Worm (Caenorhabditis elegans): ENCODE data around the gene F41E6.15.

F41E6.15 gene

DNA sequence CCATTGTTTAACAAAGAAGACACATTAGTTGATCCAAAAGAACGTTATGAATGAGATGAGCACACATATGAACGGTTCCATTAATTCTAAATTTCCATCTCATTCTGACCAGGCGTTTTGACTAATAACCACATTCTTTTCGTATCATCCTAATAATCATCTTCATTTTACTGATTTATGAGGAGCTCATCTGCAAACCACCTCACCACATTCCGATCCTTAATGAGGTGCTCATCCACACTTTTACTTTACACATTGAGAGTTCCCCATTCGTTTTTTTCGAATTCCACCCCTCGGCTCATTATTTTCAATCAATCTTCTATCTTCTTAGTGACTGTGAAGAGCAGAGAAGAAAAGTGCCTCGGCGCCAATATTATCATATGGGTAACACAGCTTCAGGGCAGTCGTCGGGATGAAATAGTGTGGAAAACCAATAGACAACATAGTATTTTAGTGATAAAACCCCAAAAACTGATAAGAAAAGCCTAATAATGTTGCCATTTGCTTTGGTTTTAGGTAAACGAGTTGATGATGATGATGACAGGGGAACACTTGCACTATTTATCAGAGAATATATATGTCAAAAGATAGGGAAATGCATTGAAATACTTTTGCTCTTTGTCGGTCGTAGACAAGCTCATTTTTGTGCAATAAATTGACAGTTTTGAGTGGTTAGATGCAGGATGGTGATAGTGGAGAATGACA lies 48.6 kb upstream of the F41E6.15 start (continued):
- TF ChIP-seq B0261.1 (tag; optimal IDR thresholded peaks at IDR 0.05), result no peak
- TF ChIP-seq chd-7 (tag; optimal IDR thresholded peaks at IDR 0.05), result peak; percentile 67
- TF ChIP-seq sdz-38 (tag; optimal IDR thresholded peaks at IDR 0.05), result no peak
- peak; percentile 56; the same call in 1 of the 2 replicates for TF ChIP-seq B0336.3 (GFP tag; IDR thresholded peaks at IDR 0.05)
- no peak for TF ChIP-seq hsf-1 (GFP tag; IDR thresholded peaks at IDR 0.05)
- no peak for TF ChIP-seq D2030.7 (GFP tag; IDR thresholded peaks at IDR 0.05)
- TF ChIP-seq xnd-1 (tag; optimal IDR thresholded peaks at IDR 0.05), result no peak
- no peak for TF ChIP-seq sea-2 (GFP tag; IDR thresholded peaks at IDR 0.05)
- TF ChIP-seq lir-1 (GFP tag; conservative IDR thresholded peaks at IDR 0.05), result no peak
- TF ChIP-seq nhr-80 (tag; optimal IDR thresholded peaks at IDR 0.05), result peak; percentile 100
- no peak for TF ChIP-seq unc-130 (GFP tag; optimal IDR thresholded peaks at IDR 0.05)
- no peak for TF ChIP-seq nfya-1 (tag; optimal IDR thresholded peaks at IDR 0.05; ENCODE audit: borderline replicate concordance, insufficient read depth)
- TF ChIP-seq F57C9.4 (tag; optimal IDR thresholded peaks at IDR 0.05), result no peak
- no peak for TF ChIP-seq hlh-26 (GFP tag; conservative IDR thresholded peaks at IDR 0.05)
- TF ChIP-seq somi-1 (GFP tag; optimal IDR thresholded peaks at IDR 0.05), result no peak
- TF ChIP-seq ZK185.1 (tag; optimal IDR thresholded peaks at IDR 0.05; ENCODE audit: poor library complexity, severe bottlenecking), result no peak
- no peak for TF ChIP-seq dpl-1 (GFP tag; optimal IDR thresholded peaks at IDR 0.05)
- no peak for TF ChIP-seq nhr-179 (tag; optimal IDR thresholded peaks at IDR 0.05)
- TF ChIP-seq aptf-2 (GFP tag; conservative IDR thresholded peaks at IDR 0.05), result no peak
- TF ChIP-seq C06A6.2 (GFP tag; conservative IDR thresholded peaks at IDR 0.05), result no peak
- TF ChIP-seq die-1 (tag; optimal IDR thresholded peaks at IDR 0.05), result no peak
- TF ChIP-seq tbp1 (GFP tag; optimal IDR thresholded peaks at IDR 0.05), result peak; percentile 47
- no peak for TF ChIP-seq nfyb-1 (GFP tag; IDR thresholded peaks at IDR 0.05)
- TF ChIP-seq gei-17 (GFP tag; optimal IDR thresholded peaks at IDR 0.05), result no peak
- TF ChIP-seq C17E4.6 (GFP tag; IDR thresholded peaks at IDR 0.05), result no peak
- TF ChIP-seq unc-62 (GFP tag; optimal IDR thresholded peaks at IDR 0.05), result peak; percentile 83
- no peak for TF ChIP-seq rec-8 (tag; optimal IDR thresholded peaks at IDR 0.05)
- no peak for TF ChIP-seq Y79H2A.3 (GFP tag; conservative IDR thresholded peaks at IDR 0.05)
- TF ChIP-seq egl-18 (GFP tag; IDR thresholded peaks at IDR 0.05), result no peak
- no peak for TF ChIP-seq ceh-27 (GFP tag; optimal IDR thresholded peaks at IDR 0.05)
- no peak for TF ChIP-seq aptf-3 (GFP tag; IDR thresholded peaks at IDR 0.05)
- TF ChIP-seq ceh-91 (GFP tag; IDR thresholded peaks at IDR 0.05), result no peak
- no peak for TF ChIP-seq ztf-26 (tag; optimal IDR thresholded peaks at IDR 0.05)
- TF ChIP-seq efl-1 (GFP tag; optimal IDR thresholded peaks at IDR 0.05), result no peak
- no peak for TF ChIP-seq ztf-25 (GFP tag; IDR thresholded peaks at IDR 0.05)
- TF ChIP-seq tbx-9 (tag; optimal IDR thresholded peaks at IDR 0.05; ENCODE audit: borderline replicate concordance), result no peak
- no peak for TF ChIP-seq snpc-4 (GFP tag; optimal IDR thresholded peaks at IDR 0.05)
- TF ChIP-seq snpc-4 (tag; optimal IDR thresholded peaks at IDR 0.05), result peak in 2 of 4 experiments; percentile 18 to 29
- no peak for TF ChIP-seq snpc-1.3 (tag; optimal IDR thresholded peaks at IDR 0.05; ENCODE audit: insufficient read depth)
- TF ChIP-seq F37B4.10 (GFP tag; IDR thresholded peaks at IDR 0.05), result no peak
- TF ChIP-seq dox-1 (GFP tag; IDR thresholded peaks at IDR 0.05), result peak; percentile 75
- no peak for TF ChIP-seq Y53G8AR.9 (GFP tag; conservative IDR thresholded peaks at IDR 0.05)
- TF ChIP-seq nhr-90 (tag; optimal IDR thresholded peaks at IDR 0.05), result peak; percentile 76
- no peak for TF ChIP-seq B0019.2 (GFP tag; conservative IDR thresholded peaks at IDR 0.05)
- TF ChIP-seq snpc-1.1 (tag; optimal IDR thresholded peaks at IDR 0.05; ENCODE audit: insufficient read depth), result no peak
- no peak for TF ChIP-seq lsy-27 (tag; optimal IDR thresholded peaks at IDR 0.05; ENCODE audit: borderline replicate concordance, insufficient read depth)
- TF ChIP-seq attf-3 (GFP tag; conservative IDR thresholded peaks at IDR 0.05), result no peak
- no peak for TF ChIP-seq F33H1.4 (GFP tag; IDR thresholded peaks at IDR 0.05)
